Worm (Caenorhabditis elegans) whole organism, L2 larva: ENCODE results near the gene Y7A5A.24.

Experiments
- ceh-82 ChIP-seq: fragments of 150-350 bp; optimal IDR thresholded peaks from 2 replicates; lab custom pipeline; 2014; ENCODE audit warnings: missing biosample characterization, missing genetic modification characterization
- lin-39 ChIP-seq: fragments of 150-350 bp; optimal IDR thresholded peaks from 2 replicates; lab custom pipeline; 2014; ENCODE audit warnings: missing biosample characterization, missing genetic modification reagents, missing genetic modification characterization
- lsy-2 ChIP-seq, 2 experiments: fragments of 150-350 bp in 1 of 2; sonication (generic microtip) in 1 of 2; optimal IDR thresholded peaks; 2 replicates each; lab custom pipeline; 2014 to 2017; ENCODE audit warnings: missing biosample characterization in 2 of 2, missing genetic modification characterization in 2 of 2
- mdl-1 ChIP-seq, 2 experiments: fragments of 150-350 bp in 1 of 2; sonication (generic microtip) in 1 of 2; optimal IDR thresholded peaks; 2 replicates each; lab custom pipeline; 2017; ENCODE audit warnings: missing biosample characterization in 2 of 2, missing genetic modification characterization in 2 of 2
- snpc-4 ChIP-seq: fragments of 150-350 bp; optimal IDR thresholded peaks from 2 replicates; lab custom pipeline; 2014; ENCODE audit warnings: missing biosample characterization, missing genetic modification characterization
- ztf-1 ChIP-seq: fragments of 200-800 bp; sonication (Bioruptor generic); conservative IDR thresholded peaks from 2 replicates; pipeline ENCODE4 v1.3.6; 2022; ENCODE audit warnings: missing genetic modification characterization, missing compliant biosample characterization

ce11 chrX:15771411-15771810, 10.5 kb downstream of the Y7A5A.24 start, which contains the start of gene Y7A5A.1:
- TF ChIP-seq ceh-82 (tag; lab: Kevin White, UChicago) (no peak), lsy-2 (tag; optimal IDR thresholded peaks at IDR 0.05; lab: Kevin White, UChicago) (no peak), lin-39 (tag; lab: Kevin White, UChicago) (no peak), snpc-4 (no peak), ztf-1 (GFP tag; lab: Robert Waterston, UW) (no peak), mdl-1 (tag; optimal IDR thresholded peaks at IDR 0.05; lab: Kevin White, UChicago) (no peak)
